Fruit fly (Drosophila melanogaster) S2 (cell line): Measurements from ENCODE around the gene Mob3.

ENCODE experiments used
- CG8478 ChIP-seq: fragments of >200 bp; optimal IDR thresholded peaks from 2 replicates; lab custom pipeline; 2018
- CTCF ChIP-seq, 2 experiments: fragments of >200 bp; optimal IDR thresholded peaks; 2 replicates each; lab custom pipeline; 2018

DNA sequence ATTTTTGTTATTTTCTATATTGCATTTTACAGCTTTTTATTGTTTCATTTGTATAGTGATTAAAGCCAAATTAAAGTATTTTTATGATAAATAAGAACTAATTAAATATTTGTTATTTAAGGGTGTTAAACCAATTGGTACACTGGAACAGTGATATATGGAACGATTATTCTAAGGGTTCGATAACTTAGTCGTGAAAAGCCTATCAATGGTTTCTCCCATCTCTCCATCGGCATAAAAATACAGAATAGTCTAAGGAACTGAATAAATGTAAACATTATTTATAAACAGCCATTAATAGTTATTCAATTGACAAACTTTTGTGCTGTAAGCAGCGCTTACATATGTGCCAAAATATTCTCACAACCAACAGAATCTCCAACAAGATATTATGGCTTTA lies at the start of gene Mob3:
- TF ChIP-seq CTCF (optimal IDR thresholded peaks at IDR 0.05; lab: Kevin White, UChicago) (no peak), CG8478 (lab: Kevin White, UChicago) (no peak)
